Fruit fly (Drosophila melanogaster) whole organism, wandering third instar larva: ENCODE data around the gene Dpp10.

Experiments used
- Abd-B ChIP-seq: fragments of >200 bp; optimal IDR thresholded peaks from 2 replicates; lab custom pipeline; 2017; ENCODE audit warnings: missing biosample characterization, missing genetic modification characterization
- Dfd ChIP-seq: fragments of >200 bp; optimal IDR thresholded peaks from 2 replicates; lab custom pipeline; 2017; ENCODE audit warnings: missing biosample characterization, missing genetic modification characterization
- Myc ChIP-seq: fragments of >200 bp; optimal IDR thresholded peaks from 2 replicates; lab custom pipeline; 2017
- N ChIP-seq: fragments of >200 bp; optimal IDR thresholded peaks from 2 replicates; lab custom pipeline; 2018; ENCODE audit warnings: missing biosample characterization, missing external identifiers, missing genetic modification characterization
- OdsH ChIP-seq: fragments of 200-800 bp; sonication (Bioruptor generic); optimal IDR thresholded peaks from 2 replicates; lab custom pipeline; 2016; ENCODE audit warnings: missing biosample characterization, mild to moderate bottlenecking, missing genetic modification characterization
- Vsx2 ChIP-seq: fragments of 200-300, 225-300 bp; sonication (Bioruptor generic); optimal IDR thresholded peaks from 2 replicates; lab custom pipeline; 2018; ENCODE audit warnings: missing biosample characterization, missing genetic modification characterization; ENCODE audit not compliant: partially characterized antibody
- dl ChIP-seq, 2 experiments: fragments of 175-275, 200-275 bp in 1 of 2; fragments of 200-275 bp in 1 of 2; sonication (Bioruptor generic); optimal IDR thresholded peaks; lab custom pipeline; 2018; ENCODE audit warnings: mild to moderate bottlenecking in 2 of 2, missing biosample characterization in 2 of 2, missing genetic modification characterization in 2 of 2, moderate library complexity in 2 of 2; ENCODE audit not compliant: partially characterized antibody in 2 of 2, insufficient read depth in 1 of 2
- foxo ChIP-seq, 2 experiments: fragments of 200-800 bp; sonication (Bioruptor generic); optimal IDR thresholded peaks; 2 replicates in 1 of 2; 3 replicates in 1 of 2; lab custom pipeline; 2016 to 2017; ENCODE audit warnings: missing biosample characterization in 2 of 2, missing genetic modification characterization in 2 of 2
- fru ChIP-seq: fragments of 200-800 bp; sonication (Bioruptor generic); optimal IDR thresholded peaks from 3 replicates; lab custom pipeline; 2016; ENCODE audit warnings: missing biosample characterization, mild to moderate bottlenecking, missing genetic modification characterization
- h ChIP-seq: fragments of 200-800 bp; sonication (Bioruptor generic); optimal IDR thresholded peaks from 3 replicates; lab custom pipeline; 2016; ENCODE audit warnings: missing biosample characterization, mild to moderate bottlenecking, missing genetic modification characterization
- jim ChIP-seq: fragments of 175-275, 200-325 bp; sonication (Bioruptor generic); optimal IDR thresholded peaks from 2 replicates; lab custom pipeline; 2016; ENCODE audit warnings: missing biosample characterization, mild to moderate bottlenecking, missing genetic modification characterization
- pan ChIP-seq: fragments of >200 bp; optimal IDR thresholded peaks from 2 replicates; lab custom pipeline; 2017
- tai ChIP-seq: sonication (Bioruptor generic); optimal IDR thresholded peaks from 2 replicates; lab custom pipeline; 2016; ENCODE audit warnings: missing biosample characterization, missing genetic modification characterization

- TF ChIP-seq dl (GFP tag; optimal IDR thresholded peaks at IDR 0.05; lab: Kevin White, UChicago; ENCODE audit: insufficient read depth in 1 of 2, partially characterized antibody in 2 of 2): no peak
- TF ChIP-seq Abd-B (GFP tag; lab: Kevin White, UChicago): no peak
- TF ChIP-seq h (GFP tag; lab: Kevin White, UChicago): no peak
- TF ChIP-seq Dfd (GFP tag; lab: Kevin White, UChicago): no peak
- no peak for TF ChIP-seq Vsx2
- TF ChIP-seq N (GFP tag; lab: Kevin White, UChicago): no peak
- no peak for TF ChIP-seq tai (GFP tag; lab: Kevin White, UChicago)
- TF ChIP-seq Myc: no peak
- no peak for TF ChIP-seq jim
- TF ChIP-seq OdsH (GFP tag; lab: Kevin White, UChicago): no peak
- TF ChIP-seq pan (lab: Kevin White, UChicago): no peak
- TF ChIP-seq fru (GFP tag; lab: Kevin White, UChicago): no peak
- no peak for TF ChIP-seq foxo (GFP tag; optimal IDR thresholded peaks at IDR 0.05; lab: Kevin White, UChicago)
Measured at dm6 chr2L:6547978-6548377, 52.9 kb downstream of the Dpp10 start.
